Fruit fly (Drosophila melanogaster) whole organism, embryonic: ENCODE measurements around the gene CG40198.

Experiments
- Antp ChIP-seq: fragments of 200-800 bp; sonication (Bioruptor generic); optimal IDR thresholded peaks from 3 replicates; lab custom pipeline; 2016; ENCODE audit warnings: missing biosample characterization, missing genetic modification characterization
- B-H1 ChIP-seq: fragments of 200-800 bp; sonication (Bioruptor generic); IDR thresholded peaks from 3 replicates; pipeline ENCODE4 v1.3.6; 2022; ENCODE audit warnings: missing biosample characterization, missing genetic modification characterization
- Bgb ChIP-seq: fragments of 200-800 bp; sonication (Bioruptor generic); IDR thresholded peaks from 2 replicates; pipeline ENCODE4 v1.3.6; 2022; ENCODE audit warnings: missing biosample characterization, missing genetic modification characterization; ENCODE audit not compliant: partially characterized antibody
- CG10543 ChIP-seq: fragments of 200-800 bp; sonication (Bioruptor generic); optimal IDR thresholded peaks from 3 replicates; lab custom pipeline; 2017; ENCODE audit warnings: missing biosample characterization, mild to moderate bottlenecking, missing genetic modification characterization, moderate library complexity
- CG11093 ChIP-seq: fragments of 200-800 bp; sonication (Bioruptor generic); IDR thresholded peaks from 3 replicates; pipeline ENCODE4 v1.3.6; 2022; ENCODE audit warnings: missing biosample characterization, missing genetic modification characterization
- CG12299 ChIP-seq: fragments of 200-800 bp; sonication (Bioruptor generic); optimal IDR thresholded peaks from 2 replicates; lab custom pipeline; 2018; ENCODE audit warnings: missing biosample characterization, mild to moderate bottlenecking, missing genetic modification characterization
- CG14050 ChIP-seq: fragments of 200-800 bp; sonication (Bioruptor generic); IDR thresholded peaks from 3 replicates; pipeline ENCODE4 v1.3.6; 2022; ENCODE audit warnings: missing biosample characterization, missing genetic modification characterization
- CG14965 ChIP-seq: fragments of 200-800 bp; sonication (Bioruptor generic); optimal IDR thresholded peaks from 2 replicates; lab custom pipeline; 2016; ENCODE audit warnings: missing biosample characterization, missing genetic modification characterization, borderline replicate concordance
- CG15514 ChIP-seq: fragments of 200-800 bp; sonication (Bioruptor generic); optimal IDR thresholded peaks from 3 replicates; lab custom pipeline; 2017; ENCODE audit warnings: missing biosample characterization, missing genetic modification characterization, mild to moderate bottlenecking, moderate library complexity, missing genetic modification reagents
- CG17361 ChIP-seq: fragments of 200-800 bp; sonication (Bioruptor generic); IDR thresholded peaks from 3 replicates; pipeline ENCODE4 v1.3.6; 2022; ENCODE audit warnings: missing biosample characterization, missing genetic modification characterization
- CG18599 ChIP-seq: fragments of 200-800 bp; sonication (Bioruptor generic); optimal IDR thresholded peaks from 3 replicates; lab custom pipeline; 2017; ENCODE audit warnings: missing biosample characterization, missing genetic modification characterization, mild to moderate bottlenecking, moderate library complexity, missing genetic modification reagents
- CG2129 ChIP-seq: fragments of 200-800 bp; sonication (Bioruptor generic); IDR thresholded peaks from 2 replicates; pipeline ENCODE4 v1.3.6; 2022; ENCODE audit warnings: missing biosample characterization, missing genetic modification characterization; ENCODE audit not compliant: partially characterized antibody
- CG31224 ChIP-seq: fragments of 200-800 bp; sonication (Bioruptor generic); IDR thresholded peaks from 2 replicates; pipeline ENCODE4 v1.3.6; 2022; ENCODE audit warnings: missing biosample characterization, missing genetic modification characterization
- CG3163 ChIP-seq: fragments of 200-800 bp; sonication (Bioruptor generic); optimal IDR thresholded peaks from 3 replicates; lab custom pipeline; 2016; ENCODE audit warnings: missing biosample characterization, missing genetic modification characterization
- CG33213 ChIP-seq: fragments of 200-800 bp; sonication (Bioruptor generic); optimal IDR thresholded peaks from 3 replicates; lab custom pipeline; 2016; ENCODE audit warnings: missing biosample characterization, missing genetic modification characterization
- CG34376 ChIP-seq: fragments of 200-800 bp; sonication (Bioruptor generic); optimal IDR thresholded peaks from 2 replicates; lab custom pipeline; 2018; ENCODE audit warnings: missing biosample characterization, mild to moderate bottlenecking, missing genetic modification characterization
- CG6175 ChIP-seq: fragments of 200-800 bp; sonication (Bioruptor generic); IDR thresholded peaks from 3 replicates; pipeline ENCODE4 v1.3.6; 2022; ENCODE audit warnings: missing biosample characterization, missing genetic modification characterization
- CG6791 ChIP-seq: fragments of 200-800 bp; sonication (Bioruptor generic); IDR thresholded peaks from 3 replicates; pipeline ENCODE4 v1.3.6; 2022; ENCODE audit warnings: missing biosample characterization, missing genetic modification characterization; ENCODE audit not compliant: partially characterized antibody
- CG8359 ChIP-seq: fragments of 200-800 bp; sonication (Bioruptor generic); optimal IDR thresholded peaks from 2 replicates; lab custom pipeline; 2017; ENCODE audit warnings: missing biosample characterization, mild to moderate bottlenecking, missing genetic modification characterization, borderline replicate concordance
- GATAe ChIP-seq: fragments of 200-800 bp; sonication (Bioruptor generic); conservative IDR thresholded peaks from 2 replicates; pipeline ENCODE4 v1.3.6; 2022; ENCODE audit warnings: missing biosample characterization, missing genetic modification characterization
- HHEX ChIP-seq: fragments of 200-800 bp; sonication (Bioruptor generic); optimal IDR thresholded peaks from 3 replicates; lab custom pipeline; 2017; ENCODE audit warnings: missing biosample characterization, mild to moderate bottlenecking, missing genetic modification characterization, missing genetic modification reagents
- Hr78 ChIP-seq, 2 experiments: fragments of 200-800 bp in 1 of 2; fragments of >200 bp in 1 of 2; sonication (Bioruptor generic) in 1 of 2; optimal IDR thresholded peaks; 2 replicates each; lab custom pipeline; 2017 to 2019; ENCODE audit warnings: missing biosample characterization in 2 of 2, missing genetic modification characterization in 2 of 2, mild to moderate bottlenecking in 1 of 2, moderate library complexity in 1 of 2
- Med ChIP-seq: fragments of 200-800 bp; sonication (Bioruptor generic); peaks from one replicate; lab custom pipeline; 2016; ENCODE audit warnings: missing biosample characterization, missing genetic modification characterization, mild to moderate bottlenecking, inconsistent platforms, moderate library complexity
- Opbp ChIP-seq: fragments of 200-800 bp; sonication (Bioruptor generic); IDR thresholded peaks from 3 replicates; pipeline ENCODE4 v1.3.6; 2022; ENCODE audit warnings: missing biosample characterization, missing genetic modification characterization; ENCODE audit not compliant: partially characterized antibody
- Optix ChIP-seq: fragments of 200-800 bp; sonication (Bioruptor generic); IDR thresholded peaks from 3 replicates; pipeline ENCODE4 v1.3.6; 2022; ENCODE audit warnings: missing biosample characterization, missing genetic modification characterization
- Sox100B ChIP-seq: fragments of 200-800 bp; sonication (Bioruptor generic); optimal IDR thresholded peaks from 3 replicates; lab custom pipeline; 2018; ENCODE audit warnings: missing biosample characterization, mild to moderate bottlenecking, missing genetic modification characterization
- Ssrp ChIP-seq: fragments of 200-800 bp; sonication (Bioruptor generic); optimal IDR thresholded peaks from 2 replicates; lab custom pipeline; 2018; ENCODE audit warnings: missing biosample characterization, mild to moderate bottlenecking, missing genetic modification characterization, moderate library complexity
- bbx ChIP-seq: fragments of 200-800 bp; sonication (Bioruptor generic); IDR thresholded peaks from 2 replicates; pipeline ENCODE4 v1.3.6; 2022; ENCODE audit warnings: missing biosample characterization, missing genetic modification characterization; ENCODE audit not compliant: partially characterized antibody
- cwo ChIP-seq: fragments of 200-800 bp; sonication (Bioruptor generic); optimal IDR thresholded peaks from 3 replicates; lab custom pipeline; 2017; ENCODE audit warnings: missing biosample characterization, missing genetic modification characterization, mild to moderate bottlenecking, moderate library complexity, missing genetic modification reagents
- esg ChIP-seq: fragments of 200-800 bp; sonication (Bioruptor generic); conservative IDR thresholded peaks from 2 replicates; pipeline ENCODE4 v1.3.6; 2022; ENCODE audit warnings: missing biosample characterization, missing genetic modification characterization
- lab ChIP-seq: fragments of 200-800 bp; sonication (Bioruptor generic); optimal IDR thresholded peaks from 3 replicates; lab custom pipeline; 2017; ENCODE audit warnings: missing biosample characterization, missing genetic modification characterization, mild to moderate bottlenecking, moderate library complexity, missing genetic modification reagents
- luna ChIP-seq: fragments of 200-800 bp; sonication (Bioruptor generic); optimal IDR thresholded peaks from 2 replicates; lab custom pipeline; 2016; ENCODE audit warnings: missing biosample characterization, missing genetic modification characterization
- nau ChIP-seq: fragments of 200-800 bp; sonication (Bioruptor generic); optimal IDR thresholded peaks from 3 replicates; lab custom pipeline; 2017; ENCODE audit warnings: missing biosample characterization, mild to moderate bottlenecking, missing genetic modification characterization, missing genetic modification reagents
- nom ChIP-seq: fragments of 200-800 bp; sonication (Bioruptor generic); optimal IDR thresholded peaks from 2 replicates; lab custom pipeline; 2017; ENCODE audit warnings: missing biosample characterization, missing genetic modification characterization, mild to moderate bottlenecking, moderate library complexity, missing genetic modification reagents
- phol ChIP-seq: fragments of 200-800 bp; sonication (Bioruptor generic); optimal IDR thresholded peaks from 3 replicates; lab custom pipeline; 2018; ENCODE audit warnings: missing biosample characterization, mild to moderate bottlenecking, missing genetic modification characterization, moderate library complexity
- pros ChIP-seq: fragments of 200-800 bp; sonication (Bioruptor generic); optimal IDR thresholded peaks from 3 replicates; lab custom pipeline; 2019; ENCODE audit warnings: missing biosample characterization, mild to moderate bottlenecking, missing genetic modification characterization, moderate library complexity
- sens-2 ChIP-seq: fragments of 200-800 bp; sonication (Bioruptor generic); IDR thresholded peaks from 2 replicates; pipeline ENCODE4 v1.3.6; 2022; ENCODE audit warnings: missing biosample characterization, missing genetic modification characterization
- sim ChIP-seq: fragments of 200-800 bp; sonication (Bioruptor generic); IDR thresholded peaks from 2 replicates; pipeline ENCODE4 v1.3.6; 2022; ENCODE audit warnings: missing biosample characterization, missing genetic modification characterization
- sisA ChIP-seq: fragments of 200-800 bp; sonication (Bioruptor generic); IDR thresholded peaks from 2 replicates; pipeline ENCODE4 v1.3.6; 2022; ENCODE audit warnings: missing biosample characterization, missing genetic modification characterization
- stc ChIP-seq: fragments of 200-800 bp; sonication (Bioruptor generic); IDR thresholded peaks from 2 replicates; pipeline ENCODE4 v1.3.6; 2022; ENCODE audit warnings: missing biosample characterization, missing genetic modification characterization
- tin ChIP-seq: fragments of 200-800 bp; sonication (Bioruptor generic); optimal IDR thresholded peaks from 3 replicates; lab custom pipeline; 2016; ENCODE audit warnings: missing biosample characterization, missing genetic modification characterization
- tna ChIP-seq: fragments of 200-800 bp; sonication (Bioruptor generic); IDR thresholded peaks from 2 replicates; pipeline ENCODE4 v1.3.6; 2022; ENCODE audit warnings: missing biosample characterization, missing genetic modification characterization; ENCODE audit not compliant: partially characterized antibody
- trh ChIP-seq: fragments of 200-800 bp; sonication (Bioruptor generic); optimal IDR thresholded peaks from 2 replicates; lab custom pipeline; 2016; ENCODE audit warnings: missing biosample characterization, missing genetic modification characterization
- twi ChIP-seq: fragments of 200-800 bp; optimal IDR thresholded peaks from 2 replicates; lab custom pipeline; 2019; ENCODE audit warnings: missing biosample characterization, mild to moderate bottlenecking, missing genetic modification characterization, moderate library complexity
- wor ChIP-seq: fragments of 200-800 bp; sonication (Bioruptor generic); IDR thresholded peaks from 2 replicates; pipeline ENCODE4 v1.3.6; 2022; ENCODE audit warnings: missing biosample characterization, missing genetic modification characterization
- zf30C ChIP-seq: fragments of 200-800 bp; sonication (Bioruptor generic); optimal IDR thresholded peaks from 3 replicates; lab custom pipeline; 2018; ENCODE audit warnings: missing biosample characterization, mild to moderate bottlenecking, missing genetic modification characterization

Gene CG40198

dm6 chr3R:4190160-4190559 is 28.1 kb upstream of the CG40198 start, which contains the start of gene Dsk:
Gene Dsk (minus strand): TSS chr3R:4190260.
- TF ChIP-seq esg (GFP tag; lab: Robert Waterston, UW) (0 out of 2 replicates have a peak, but pooled peaks have one; percentile 8), CG31224 (GFP tag; lab: Robert Waterston, UW) (no peak)

- TF ChIP-seq CG34376 (no peak), cwo (GFP tag; lab: Kevin White, UChicago) (no peak), CG8359 (GFP tag; lab: Kevin White, UChicago) (no peak), CG33213 (GFP tag; lab: Kevin White, UChicago) (no peak), stc (GFP tag; lab: Robert Waterston, UW) (no peak), Hr78 (GFP tag; optimal IDR thresholded peaks at IDR 0.05; lab: Kevin White, UChicago) (no peak), tna (peak; percentile 17; the same call in 1 of the 2 replicates), HHEX (no peak), CG2129 (GFP tag; lab: Robert Waterston, UW) (no peak), trh (no peak), CG6791 (GFP tag; lab: Robert Waterston, UW) (no peak), CG14050 (GFP tag; lab: Robert Waterston, UW) (no peak), CG12299 (no peak), CG11093 (GFP tag; lab: Robert Waterston, UW) (no peak), luna (GFP tag; lab: Kevin White, UChicago) (no peak), Sox100B (GFP tag; lab: Kevin White, UChicago) (no peak), bbx (GFP tag; lab: Robert Waterston, UW) (no peak), wor (no peak), tin (GFP tag; lab: Kevin White, UChicago) (no peak), sim (GFP tag; lab: Robert Waterston, UW) (no peak), sisA (GFP tag; lab: Robert Waterston, UW) (no peak), Opbp (0 out of 3 replicates have a peak, but pooled peaks have one; percentile 4), CG3163 (GFP tag; lab: Kevin White, UChicago) (no peak), zf30C (GFP tag; lab: Kevin White, UChicago) (no peak), Med (peak; percentile 27), CG17361 (no peak), Optix (no peak), twi (tag; lab: Kevin White, UChicago) (no peak), CG14965 (GFP tag; lab: Kevin White, UChicago) (no peak), pros (peak; percentile 79), Bgb (GFP tag; lab: Robert Waterston, UW) (peak; percentile 49), phol (peak; percentile 37), CG10543 (GFP tag; lab: Kevin White, UChicago) (peak; percentile 61), nau (GFP tag; lab: Kevin White, UChicago) (no peak), GATAe (GFP tag; lab: Robert Waterston, UW) (no peak), nom (GFP tag; lab: Kevin White, UChicago) (peak; percentile 42), CG15514 (no peak), Ssrp (tag; lab: Kevin White, UChicago) (no peak), CG18599 (no peak), B-H1 (GFP tag; lab: Robert Waterston, UW) (no peak), CG6175 (no peak), lab (GFP tag; lab: Kevin White, UChicago) (peak; percentile 10), sens-2 (no peak), Antp (no peak)
These were observed 24.9 kb upstream of the CG40198 start for dm6 chr3R:4186820-4187540.
